Worm (Caenorhabditis elegans): Measurements from ENCODE around the gene fbxa-151.

- TF ChIP-seq sma-3 (GFP tag; optimal IDR thresholded peaks at IDR 0.05) = no peak
- no peak for TF ChIP-seq skn-1 (tag; optimal IDR thresholded peaks at IDR 0.05)
These were observed 22.4 kb upstream of the fbxa-151 start for ce11 chrIII:1289139-1289538.
